Worm (Caenorhabditis elegans): ENCODE measurements around the gene T05C12.9.

DNA sequence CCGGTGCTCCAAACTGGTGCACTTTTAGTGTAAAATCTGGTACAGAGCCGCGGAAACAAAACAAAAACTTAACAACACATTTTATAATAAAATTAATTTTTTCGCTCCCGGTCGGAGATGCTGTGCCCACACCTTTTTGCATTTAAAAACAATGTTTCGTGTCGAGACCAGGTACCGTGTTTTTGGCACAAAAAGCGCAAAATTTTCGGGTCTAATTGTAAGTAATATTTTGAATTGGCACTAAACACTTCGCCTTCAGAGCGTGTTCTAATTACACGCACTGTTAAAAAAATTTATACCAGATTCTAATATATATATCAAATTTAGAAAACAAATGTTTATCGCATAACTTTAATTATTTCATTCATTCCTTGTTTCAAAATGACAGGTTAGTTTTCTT lies 11.6 kb downstream of the T05C12.9 start, which contains the start of gene dylt-3:
- TF ChIP-seq him-1 (tag; optimal IDR thresholded peaks at IDR 0.05) = no peak
- TF ChIP-seq dao-5 (tag; optimal IDR thresholded peaks at IDR 0.05) = no peak
- no peak for TF ChIP-seq W03F9.2 (tag; optimal IDR thresholded peaks at IDR 0.05)
